Fruit fly (Drosophila melanogaster) whole organism, embryonic: ENCODE data around the gene UbcE2H.

Experiments
- B-H1 ChIP-seq: fragments of 200-800 bp; sonication (Bioruptor generic); IDR thresholded peaks from 3 replicates; pipeline ENCODE4 v1.3.6; 2022; ENCODE audit warnings: missing biosample characterization, missing genetic modification characterization
- BEAF-32 ChIP-seq: fragments of 200-800 bp; sonication (Bioruptor generic); optimal IDR thresholded peaks from 3 replicates; lab custom pipeline; 2017; ENCODE audit warnings: missing biosample characterization, missing genetic modification characterization, mild to moderate bottlenecking, moderate library complexity, missing genetic modification reagents
- CG10654 ChIP-seq: fragments of 200-800 bp; sonication (Bioruptor generic); optimal IDR thresholded peaks from 2 replicates; lab custom pipeline; 2016; ENCODE audit warnings: missing biosample characterization, missing genetic modification characterization
- CG11723 ChIP-seq: fragments of 200-800 bp; sonication (Bioruptor generic); optimal IDR thresholded peaks from 2 replicates; lab custom pipeline; 2017; ENCODE audit warnings: missing biosample characterization, mild to moderate bottlenecking, missing genetic modification characterization
- CG12299 ChIP-seq: fragments of 200-800 bp; sonication (Bioruptor generic); optimal IDR thresholded peaks from 2 replicates; lab custom pipeline; 2018; ENCODE audit warnings: missing biosample characterization, mild to moderate bottlenecking, missing genetic modification characterization
- CG13287 ChIP-seq: fragments of 200-800 bp; sonication (Bioruptor generic); IDR thresholded peaks from 2 replicates; pipeline ENCODE4 v1.3.6; 2022; ENCODE audit warnings: missing biosample characterization, missing genetic modification characterization; ENCODE audit not compliant: partially characterized antibody
- CG14014 ChIP-seq: fragments of 200-800 bp; sonication (Bioruptor generic); IDR thresholded peaks from 2 replicates; pipeline ENCODE4 v1.3.6; 2022; ENCODE audit warnings: missing biosample characterization, missing genetic modification characterization
- CG15514 ChIP-seq: fragments of 200-800 bp; sonication (Bioruptor generic); optimal IDR thresholded peaks from 3 replicates; lab custom pipeline; 2017; ENCODE audit warnings: missing biosample characterization, missing genetic modification characterization, mild to moderate bottlenecking, moderate library complexity, missing genetic modification reagents
- CG17328 ChIP-seq: fragments of 200-800 bp; sonication (Bioruptor generic); IDR thresholded peaks from 2 replicates; pipeline ENCODE4 v1.3.6; 2022; ENCODE audit warnings: missing biosample characterization, missing genetic modification characterization
- CG1832 ChIP-seq: fragments of 200-800 bp; sonication (Bioruptor generic); optimal IDR thresholded peaks from 2 replicates; lab custom pipeline; 2017; ENCODE audit warnings: missing biosample characterization, mild to moderate bottlenecking, missing genetic modification characterization, inconsistent platforms
- CG18599 ChIP-seq: fragments of 200-800 bp; sonication (Bioruptor generic); optimal IDR thresholded peaks from 3 replicates; lab custom pipeline; 2017; ENCODE audit warnings: missing biosample characterization, missing genetic modification characterization, mild to moderate bottlenecking, moderate library complexity, missing genetic modification reagents
- CG2120 ChIP-seq: fragments of 200-800 bp; sonication (Bioruptor generic); optimal IDR thresholded peaks from 3 replicates; lab custom pipeline; 2016; ENCODE audit warnings: missing biosample characterization, missing genetic modification characterization
- CG2202 ChIP-seq: fragments of 200-800 bp; sonication (Bioruptor generic); optimal IDR thresholded peaks from 2 replicates; lab custom pipeline; 2018; ENCODE audit warnings: missing biosample characterization, mild to moderate bottlenecking, missing genetic modification characterization
- CG2875 ChIP-seq: fragments of 200-800 bp; sonication (Bioruptor generic); optimal IDR thresholded peaks from 2 replicates; lab custom pipeline; 2017; ENCODE audit warnings: missing biosample characterization, mild to moderate bottlenecking, missing genetic modification characterization, missing genetic modification reagents
- CG31365 ChIP-seq: fragments of 200-800 bp; sonication (Bioruptor generic); optimal IDR thresholded peaks from 2 replicates; lab custom pipeline; 2018; ENCODE audit warnings: missing biosample characterization, mild to moderate bottlenecking, missing genetic modification characterization
- CG32772 ChIP-seq: fragments of 200-800 bp; sonication (Bioruptor generic); IDR thresholded peaks from 2 replicates; pipeline ENCODE4 v1.3.6; 2022; ENCODE audit warnings: missing biosample characterization, missing genetic modification characterization
- CG34422 ChIP-seq: fragments of 200-800 bp; sonication (Bioruptor generic); IDR thresholded peaks from 3 replicates; pipeline ENCODE4 v1.3.6; 2022; ENCODE audit warnings: missing biosample characterization, missing genetic modification characterization
- CG3995 ChIP-seq: fragments of 200-800 bp; sonication (Bioruptor generic); optimal IDR thresholded peaks from 3 replicates; lab custom pipeline; 2016; ENCODE audit warnings: missing biosample characterization, missing genetic modification characterization
- CG4854 ChIP-seq: fragments of 200-800 bp; sonication (Bioruptor generic); optimal IDR thresholded peaks from 2 replicates; lab custom pipeline; 2016; ENCODE audit warnings: missing biosample characterization, missing genetic modification characterization, inconsistent platforms
- CG6175 ChIP-seq: fragments of 200-800 bp; sonication (Bioruptor generic); IDR thresholded peaks from 3 replicates; pipeline ENCODE4 v1.3.6; 2022; ENCODE audit warnings: missing biosample characterization, missing genetic modification characterization
- CG6272 ChIP-seq: fragments of 200-800 bp; sonication (Bioruptor generic); IDR thresholded peaks from 2 replicates; pipeline ENCODE4 v1.3.6; 2022; ENCODE audit warnings: missing biosample characterization, missing genetic modification characterization
- CG7745 ChIP-seq: fragments of 200-800 bp; sonication (Bioruptor generic); optimal IDR thresholded peaks from 2 replicates; lab custom pipeline; 2018; ENCODE audit warnings: missing biosample characterization, mild to moderate bottlenecking, missing genetic modification characterization, moderate library complexity
- CG7928 ChIP-seq: fragments of 200-800 bp; sonication (Bioruptor generic); optimal IDR thresholded peaks from 2 replicates; lab custom pipeline; 2017; ENCODE audit warnings: missing biosample characterization, mild to moderate bottlenecking, missing genetic modification characterization
- Chrac-16 ChIP-seq: fragments of 200-800 bp; sonication (Bioruptor generic); optimal IDR thresholded peaks from 3 replicates; lab custom pipeline; 2016; ENCODE audit warnings: missing biosample characterization, missing genetic modification characterization
- Deaf1 ChIP-seq: fragments of 200-800 bp; optimal IDR thresholded peaks from 3 replicates; lab custom pipeline; 2019; ENCODE audit warnings: missing biosample characterization, mild to moderate bottlenecking, missing genetic modification characterization, moderate library complexity
- Dek ChIP-seq: fragments of 200-800 bp; sonication (Bioruptor generic); optimal IDR thresholded peaks from 3 replicates; lab custom pipeline; 2019; ENCODE audit warnings: missing biosample characterization, mild to moderate bottlenecking, missing genetic modification characterization, moderate library complexity
- HLHmδ ChIP-seq: fragments of 200-800 bp; sonication (Bioruptor generic); optimal IDR thresholded peaks from 2 replicates; lab custom pipeline; 2018; ENCODE audit warnings: missing biosample characterization, mild to moderate bottlenecking, missing genetic modification characterization, moderate library complexity
- HmgZ ChIP-seq: fragments of 200-800 bp; sonication (Bioruptor generic); optimal IDR thresholded peaks from 2 replicates; lab custom pipeline; 2018; ENCODE audit warnings: missing biosample characterization, mild to moderate bottlenecking, missing genetic modification characterization
- Hsf ChIP-seq: fragments of 200-800 bp; sonication (Bioruptor generic); optimal IDR thresholded peaks from 3 replicates; lab custom pipeline; 2016; ENCODE audit warnings: missing biosample characterization, missing genetic modification characterization
- Ptx1 ChIP-seq: fragments of 200-800 bp; sonication (Bioruptor generic); IDR thresholded peaks from 2 replicates; pipeline ENCODE4 v1.3.6; 2022; ENCODE audit warnings: missing biosample characterization, missing genetic modification characterization
- Side ChIP-seq: fragments of 200-800 bp; sonication (Bioruptor generic); optimal IDR thresholded peaks from 2 replicates; lab custom pipeline; 2016; ENCODE audit warnings: missing biosample characterization, missing genetic modification characterization
- ab ChIP-seq: fragments of 200-800 bp; sonication (Bioruptor generic); optimal IDR thresholded peaks from 2 replicates; lab custom pipeline; 2016; ENCODE audit warnings: missing biosample characterization, missing genetic modification characterization
- chinmo ChIP-seq: fragments of 200-800 bp; sonication (Bioruptor generic); IDR thresholded peaks from 4 replicates; pipeline ENCODE4 v1.3.6; 2022; ENCODE audit warnings: missing biosample characterization, missing genetic modification characterization; ENCODE audit not compliant: partially characterized antibody
- chm ChIP-seq: fragments of 200-800 bp; sonication (Bioruptor generic); IDR thresholded peaks from 2 replicates; pipeline ENCODE4 v1.3.6; 2022; ENCODE audit warnings: missing biosample characterization, missing genetic modification characterization
- cwo ChIP-seq: fragments of 200-800 bp; sonication (Bioruptor generic); optimal IDR thresholded peaks from 3 replicates; lab custom pipeline; 2017; ENCODE audit warnings: missing biosample characterization, missing genetic modification characterization, mild to moderate bottlenecking, moderate library complexity, missing genetic modification reagents
- esg ChIP-seq: fragments of 200-800 bp; sonication (Bioruptor generic); conservative IDR thresholded peaks from 2 replicates; pipeline ENCODE4 v1.3.6; 2022; ENCODE audit warnings: missing biosample characterization, missing genetic modification characterization
- hkb ChIP-seq, 2 experiments: fragments of 200-800 bp in 1 of 2; fragments of >200 bp in 1 of 2; sonication (Bioruptor generic) in 1 of 2; IDR thresholded peaks in 1 of 2; optimal IDR thresholded peaks in 1 of 2; 2 replicates each; pipeline versions ENCODE4 v1.3.6 to Lab custom; 2017 to 2022; ENCODE audit warnings: missing biosample characterization in 1 of 2, missing genetic modification characterization in 1 of 2
- hth ChIP-seq: fragments of >200 bp; optimal IDR thresholded peaks from 2 replicates; lab custom pipeline; 2017; ENCODE audit warnings: inconsistent platforms
- inv ChIP-seq: fragments of 200-800 bp; sonication (Bioruptor generic); IDR thresholded peaks from 2 replicates; pipeline ENCODE4 v1.3.6; 2022; ENCODE audit warnings: missing biosample characterization, missing genetic modification characterization; ENCODE audit not compliant: partially characterized antibody
- lov ChIP-seq, 2 experiments: fragments of 200-800 bp in 1 of 2; fragments of >200 bp in 1 of 2; sonication (Bioruptor generic) in 1 of 2; IDR thresholded peaks in 1 of 2; optimal IDR thresholded peaks in 1 of 2; 2 replicates in 1 of 2; 3 replicates in 1 of 2; pipeline versions ENCODE4 v1.3.6 to Lab custom; 2017 to 2022; ENCODE audit warnings: missing biosample characterization in 1 of 2, missing genetic modification characterization in 1 of 2
- pros ChIP-seq: fragments of 200-800 bp; sonication (Bioruptor generic); optimal IDR thresholded peaks from 3 replicates; lab custom pipeline; 2019; ENCODE audit warnings: missing biosample characterization, mild to moderate bottlenecking, missing genetic modification characterization, moderate library complexity
- ranshi ChIP-seq: fragments of 200-800 bp; sonication (Bioruptor generic); IDR thresholded peaks from 2 replicates; pipeline ENCODE4 v1.3.6; 2022; ENCODE audit warnings: missing biosample characterization, missing genetic modification characterization
- ro ChIP-seq: fragments of 200-800 bp; sonication (Bioruptor generic); IDR thresholded peaks from 2 replicates; pipeline ENCODE4 v1.3.6; 2022; ENCODE audit warnings: missing biosample characterization, missing genetic modification characterization
- sc ChIP-seq, 3 experiments: fragments of >200 bp in 2 of 3; fragments of 200-800 bp in 1 of 3; sonication (Bioruptor generic) in 1 of 3; optimal IDR thresholded peaks; 2 replicates in 2 of 3; 3 replicates in 1 of 3; lab custom pipeline; 2017; ENCODE audit warnings: mild to moderate bottlenecking in 1 of 3, missing biosample characterization in 1 of 3, missing genetic modification characterization in 1 of 3, missing genetic modification reagents in 1 of 3
- scrt ChIP-seq: fragments of 200-800 bp; sonication (Bioruptor generic); optimal IDR thresholded peaks from 2 replicates; lab custom pipeline; 2018; ENCODE audit warnings: missing biosample characterization, mild to moderate bottlenecking, missing genetic modification characterization, moderate library complexity
- sens ChIP-seq: fragments of 200-800 bp; sonication (Bioruptor generic); peaks from one replicate; lab custom pipeline; 2016; ENCODE audit warnings: missing biosample characterization, missing genetic modification characterization
- tup ChIP-seq: fragments of 200-800 bp; sonication (Bioruptor generic); optimal IDR thresholded peaks from 2 replicates; lab custom pipeline; 2016; ENCODE audit warnings: missing biosample characterization, mild to moderate bottlenecking, missing genetic modification characterization, moderate library complexity
- unpg ChIP-seq: fragments of 200-800 bp; sonication (Bioruptor generic); optimal IDR thresholded peaks from 3 replicates; lab custom pipeline; 2018; ENCODE audit warnings: missing biosample characterization, mild to moderate bottlenecking, missing genetic modification characterization, moderate library complexity

UbcE2H gene

DNA sequence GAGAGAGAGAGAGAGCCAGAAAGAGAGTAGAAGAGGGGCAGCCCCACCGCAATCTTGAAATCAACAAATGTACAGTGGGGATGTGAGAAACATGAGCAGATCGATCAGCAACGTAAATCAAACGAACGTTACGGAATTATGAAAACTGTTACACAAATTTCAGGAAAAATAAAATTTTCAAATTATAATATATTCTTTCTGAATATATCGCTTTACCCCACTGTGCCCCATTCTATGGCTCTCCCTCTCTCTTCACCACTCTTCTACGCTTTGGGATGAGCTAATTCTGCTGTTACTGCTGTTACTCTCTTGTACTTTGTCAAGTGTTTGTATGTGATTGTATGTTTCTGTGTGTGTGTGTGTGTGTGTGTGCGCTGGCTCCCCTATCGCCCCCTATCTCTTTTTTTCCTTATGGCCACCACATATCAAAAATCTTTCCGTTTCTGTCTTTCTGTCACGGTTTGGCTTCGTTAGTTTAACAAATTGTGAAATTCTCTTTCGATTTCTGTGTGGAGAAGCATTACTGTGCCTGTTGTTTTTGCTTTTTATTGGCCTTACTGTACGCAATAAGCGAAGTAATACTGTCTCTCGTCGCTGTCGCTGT lies 2.7 kb downstream of the UbcE2H start (continued):
- peak; percentile 93 for TF ChIP-seq CG15514 (GFP tag; lab: Kevin White, UChicago)
- TF ChIP-seq B-H1 (GFP tag; lab: Robert Waterston, UW): peak; percentile 98
- peak; percentile 98 for TF ChIP-seq Ptx1 (GFP tag; lab: Robert Waterston, UW)
- TF ChIP-seq CG4854 (GFP tag; lab: Kevin White, UChicago): peak; percentile 91
- TF ChIP-seq CG32772: peak; percentile 98
- peak; percentile 94 for TF ChIP-seq CG3995 (GFP tag; lab: Kevin White, UChicago)
- peak; percentile 93 for TF ChIP-seq ab (GFP tag; lab: Kevin White, UChicago)
- TF ChIP-seq Hsf (GFP tag; lab: Kevin White, UChicago): peak; percentile 94
- TF ChIP-seq HmgZ (tag; lab: Kevin White, UChicago): peak; percentile 96
- TF ChIP-seq CG7745 (tag; lab: Kevin White, UChicago): peak; percentile 7
- peak; percentile 99 for TF ChIP-seq CG17328
- peak; percentile 80 for TF ChIP-seq tup
- TF ChIP-seq BEAF-32: peak; percentile 9
- peak; percentile 97 for TF ChIP-seq CG6272 (GFP tag; lab: Robert Waterston, UW)
- TF ChIP-seq chinmo (GFP tag; lab: Robert Waterston, UW): peak; percentile 86; the same call in 2 of the 4 replicates
- peak; percentile 78 for TF ChIP-seq Side (GFP tag; lab: Kevin White, UChicago)
- peak; percentile 80 for TF ChIP-seq CG7928
- peak; percentile 99 for TF ChIP-seq CG34422 (GFP tag; lab: Robert Waterston, UW)
- TF ChIP-seq CG1832 (GFP tag; lab: Kevin White, UChicago): no peak
- no peak for TF ChIP-seq hth (lab: Kevin White, UChicago)
- TF ChIP-seq pros (GFP tag; lab: Kevin White, UChicago): peak; percentile 74
- peak; percentile 94 for TF ChIP-seq Chrac-16 (GFP tag; lab: Kevin White, UChicago)
- TF ChIP-seq CG31365: peak; percentile 88
- peak; percentile 92 for TF ChIP-seq CG2202 (tag; lab: Kevin White, UChicago)
- TF ChIP-seq CG13287 (GFP tag; lab: Robert Waterston, UW): peak; percentile 65
- peak; percentile 94 for TF ChIP-seq Dek (tag; lab: Kevin White, UChicago)
- TF ChIP-seq ranshi (GFP tag; lab: Robert Waterston, UW): peak; percentile 98
- TF ChIP-seq sens (GFP tag; lab: Kevin White, UChicago): peak; percentile 98
- peak; percentile 95 for TF ChIP-seq CG2875 (GFP tag; lab: Kevin White, UChicago)
- TF ChIP-seq ro (GFP tag; lab: Robert Waterston, UW): peak; percentile 95
- peak; percentile 96 for TF ChIP-seq cwo (GFP tag; lab: Kevin White, UChicago)
- TF ChIP-seq CG11723 (GFP tag; lab: Kevin White, UChicago): peak; percentile 95
- TF ChIP-seq CG2120: peak; percentile 98
- TF ChIP-seq HLHmδ (GFP tag; lab: Kevin White, UChicago): no peak
- peak; percentile 98 for TF ChIP-seq unpg (GFP tag; lab: Kevin White, UChicago)
- peak; percentile 99 for TF ChIP-seq CG18599 (GFP tag; lab: Kevin White, UChicago)
- peak; percentile 96 for TF ChIP-seq scrt (GFP tag; lab: Kevin White, UChicago)
- no peak for TF ChIP-seq sc (optimal IDR thresholded peaks at IDR 0.05; lab: Kevin White, UChicago)
- peak; percentile 93 for TF ChIP-seq sc (GFP tag; optimal IDR thresholded peaks at IDR 0.05; lab: Kevin White, UChicago)
- peak; percentile 98 for TF ChIP-seq esg (GFP tag; lab: Robert Waterston, UW)
- peak; percentile 93 for TF ChIP-seq CG12299 (tag; lab: Kevin White, UChicago)
- peak; percentile 98 for TF ChIP-seq CG14014 (GFP tag; lab: Robert Waterston, UW)
- TF ChIP-seq hkb (optimal IDR thresholded peaks at IDR 0.05; lab: Kevin White, UChicago): no peak
- peak; percentile 99 for TF ChIP-seq hkb (GFP tag; IDR thresholded peaks at IDR 0.05; lab: Robert Waterston, UW)
- peak; percentile 96 for TF ChIP-seq CG6175
- peak; percentile 91 for TF ChIP-seq CG10654 (GFP tag; lab: Kevin White, UChicago)
- TF ChIP-seq chm: peak; percentile 99
- TF ChIP-seq inv (GFP tag; lab: Robert Waterston, UW): 0 out of 2 replicates have a peak, but pooled peaks have one; percentile 35
- TF ChIP-seq Deaf1 (tag; lab: Kevin White, UChicago): peak; percentile 78
- no peak for TF ChIP-seq lov (optimal IDR thresholded peaks at IDR 0.05; lab: Kevin White, UChicago)
- TF ChIP-seq lov (GFP tag; IDR thresholded peaks at IDR 0.05; lab: Robert Waterston, UW): peak; percentile 97
